Worm (Caenorhabditis elegans) whole organism, mixed stage, embryonic: ENCODE results near the gene fbxa-220.

Experiments
- blmp-1 ChIP-seq: fragments of 150-350 bp; optimal IDR thresholded peaks from 2 replicates; lab custom pipeline; 2014; ENCODE audit warnings: missing biosample characterization, missing genetic modification characterization
- ces-1 ChIP-seq: fragments of 150-350 bp; optimal IDR thresholded peaks from 2 replicates; lab custom pipeline; 2014; ENCODE audit warnings: missing biosample characterization, missing genetic modification reagents, missing genetic modification characterization
- flh-1 ChIP-seq: fragments of 200-800 bp; sonication (Bioruptor generic); optimal IDR thresholded peaks from 2 replicates; lab custom pipeline; 2018; ENCODE audit warnings: mild to moderate bottlenecking, missing genetic modification characterization, moderate library complexity, missing compliant biosample characterization
- nhr-12 ChIP-seq: fragments of 150-350 bp; optimal IDR thresholded peaks from 2 replicates; lab custom pipeline; 2014; ENCODE audit warnings: missing biosample characterization, missing genetic modification characterization
- nhr-237 ChIP-seq: fragments of 150-350 bp; optimal IDR thresholded peaks from 2 replicates; lab custom pipeline; 2014; ENCODE audit warnings: missing biosample characterization, missing genetic modification characterization
- nhr-28 ChIP-seq: fragments of 150-350 bp; optimal IDR thresholded peaks from 2 replicates; lab custom pipeline; 2014; ENCODE audit warnings: missing biosample characterization, missing genetic modification characterization
- snpc-4 ChIP-seq: fragments of 150-350 bp; optimal IDR thresholded peaks from 2 replicates; lab custom pipeline; 2014; ENCODE audit warnings: missing biosample characterization, missing genetic modification characterization
- sptf-1 ChIP-seq: sonication (generic microtip); optimal IDR thresholded peaks from 2 replicates; lab custom pipeline; 2017; ENCODE audit warnings: mild to moderate bottlenecking, missing genetic modification characterization, moderate library complexity, missing compliant biosample characterization
- unc-62 ChIP-seq: fragments of 150-350 bp; optimal IDR thresholded peaks from 2 replicates; lab custom pipeline; 2014; ENCODE audit warnings: missing biosample characterization, missing genetic modification reagents, missing genetic modification characterization
- ztf-11 ChIP-seq: fragments of 150-350 bp; optimal IDR thresholded peaks from 2 replicates; lab custom pipeline; 2014; ENCODE audit warnings: missing biosample characterization, missing genetic modification characterization

- TF ChIP-seq ztf-11 (tag; lab: Kevin White, UChicago): no peak
- TF ChIP-seq snpc-4: no peak
- no peak for TF ChIP-seq nhr-28 (tag; lab: Kevin White, UChicago)
- no peak for TF ChIP-seq blmp-1 (tag; lab: Kevin White, UChicago)
- no peak for TF ChIP-seq sptf-1 (tag; lab: Kevin White, UChicago)
- TF ChIP-seq nhr-12: no peak
- no peak for TF ChIP-seq unc-62 (GFP tag; lab: Kevin White, UChicago)
- no peak for TF ChIP-seq flh-1 (GFP tag; lab: Kevin White, UChicago)
- TF ChIP-seq ces-1: peak; percentile 44
- TF ChIP-seq nhr-237 (tag; lab: Kevin White, UChicago): no peak
These were observed 27.4 kb downstream of the fbxa-220 start, which contains the start of gene plr-1 for ce11 chrIII:11456577-11456976.
